Worm (Caenorhabditis elegans) whole organism, midembryonic: ENCODE measurements around the gene T07F12.1.

ENCODE experiments used
- cog-1 ChIP-seq: sonication (generic microtip); optimal IDR thresholded peaks from 2 replicates; lab custom pipeline; 2016; ENCODE audit warnings: missing genetic modification characterization, missing compliant biosample characterization
- flt-1 ChIP-seq: fragments of 200-800 bp; sonication (Bioruptor generic); IDR thresholded peaks from 2 replicates; pipeline ENCODE4 v1.3.6; 2022; ENCODE audit warnings: missing genetic modification characterization, missing compliant biosample characterization
- ztf-29 ChIP-seq: fragments of 200-800 bp; sonication (Bioruptor generic); IDR thresholded peaks from 2 replicates; pipeline ENCODE4 v1.3.6; 2022; ENCODE audit warnings: missing genetic modification reagents, missing genetic modification characterization, missing compliant biosample characterization

DNA sequence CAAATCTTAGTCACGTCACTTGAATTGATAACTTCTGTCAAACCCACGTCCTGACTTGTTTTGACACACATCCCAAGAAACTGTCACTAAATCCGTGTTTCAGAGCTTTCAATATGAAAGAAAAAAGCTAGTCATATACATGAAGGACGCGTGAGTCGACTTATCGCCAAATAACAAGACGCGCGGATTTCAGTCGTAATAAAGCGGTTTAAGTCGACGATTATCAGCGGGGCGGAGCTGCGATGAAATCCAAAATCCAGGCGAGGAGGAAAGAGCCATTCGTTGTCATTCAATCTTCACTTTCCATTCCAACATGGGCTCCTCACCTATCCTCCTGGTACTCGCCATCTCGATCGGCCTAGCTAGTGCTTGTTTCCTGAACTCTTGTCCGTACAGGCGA is 28.1 kb upstream of the T07F12.1 start, which contains the start of gene ntc-1:
- TF ChIP-seq flt-1 (GFP tag; lab: Robert Waterston, UW) (no peak), ztf-29 (GFP tag; lab: Robert Waterston, UW) (no peak), cog-1 (tag; lab: Kevin White, UChicago) (no peak)
